ENCODE assay signal across 3 fruit fly cellular contexts in genomic region chrX:8755352-8755751, dm6.
TF ChIP-seq lines count a peak whose summit lies in the region.

No protein-coding gene starts in this region.

TF ChIP-seq in whole organism, embryonic, 481 proteins besides CTCF, POLR2A, EP300 and RAD21 (continued from another document and continues in another):
- no peak for TF ChIP-seq z (GFP tag; IDR thresholded peaks at IDR 0.05; lab: Robert Waterston, UW)
- TF ChIP-seq CG3847 (GFP tag; IDR thresholded peaks at IDR 0.05; lab: Robert Waterston, UW), result no peak
- TF ChIP-seq CG17186 (GFP tag; optimal IDR thresholded peaks at IDR 0.05; lab: Kevin White, UChicago), result no peak
- TF ChIP-seq Lim3 (GFP tag; IDR thresholded peaks at IDR 0.05; lab: Robert Waterston, UW), result no peak
- TF ChIP-seq ase (GFP tag; IDR thresholded peaks at IDR 0.05; lab: Robert Waterston, UW), result 0 out of 3 replicates have a peak, but pooled peaks have one; percentile 9
- no peak for TF ChIP-seq CG10147 (GFP tag; optimal IDR thresholded peaks at IDR 0.05; lab: Kevin White, UChicago)
- no peak for TF ChIP-seq crol (GFP tag; IDR thresholded peaks at IDR 0.05; lab: Robert Waterston, UW)
- no peak for TF ChIP-seq CG8478 (optimal IDR thresholded peaks at IDR 0.05; lab: Kevin White, UChicago)
- TF ChIP-seq ara (GFP tag; IDR thresholded peaks at IDR 0.05; lab: Robert Waterston, UW), result peak; percentile 52; the same call in 1 of the 2 replicates
- TF ChIP-seq CG18599 (GFP tag; optimal IDR thresholded peaks at IDR 0.05; lab: Kevin White, UChicago), result no peak
- TF ChIP-seq Usf (GFP tag; optimal IDR thresholded peaks at IDR 0.05; lab: Kevin White, UChicago), result no peak
- no peak for TF ChIP-seq schlank (tag; optimal IDR thresholded peaks at IDR 0.05; lab: Kevin White, UChicago)
- no peak for TF ChIP-seq CG42726 (GFP tag; IDR thresholded peaks at IDR 0.05; lab: Robert Waterston, UW; ENCODE audit: partially characterized antibody)
- TF ChIP-seq her (GFP tag; optimal IDR thresholded peaks at IDR 0.05; lab: Kevin White, UChicago), result no peak
- TF ChIP-seq CG12942 (GFP tag; optimal IDR thresholded peaks at IDR 0.05; lab: Kevin White, UChicago), result no peak
- no peak for TF ChIP-seq gro (GFP tag; optimal IDR thresholded peaks at IDR 0.05; lab: Kevin White, UChicago)
- no peak for TF ChIP-seq Doc3 (GFP tag; IDR thresholded peaks at IDR 0.05; lab: Robert Waterston, UW; ENCODE audit: partially characterized antibody)
- TF ChIP-seq Dref (GFP tag; IDR thresholded peaks at IDR 0.05; lab: Robert Waterston, UW), result no peak
- peak; percentile 1 for TF ChIP-seq chn (GFP tag; optimal IDR thresholded peaks at IDR 0.05; lab: Kevin White, UChicago)
- TF ChIP-seq h (optimal IDR thresholded peaks at IDR 0.05; lab: Kevin White, UChicago), result no peak
- TF ChIP-seq sob (GFP tag; IDR thresholded peaks at IDR 0.05; lab: Robert Waterston, UW), result no peak
- no peak for TF ChIP-seq CG9932 (GFP tag; IDR thresholded peaks at IDR 0.05; lab: Robert Waterston, UW)
- TF ChIP-seq Hey (tag; optimal IDR thresholded peaks at IDR 0.05; lab: Kevin White, UChicago), result no peak
- no peak for TF ChIP-seq en (GFP tag; optimal IDR thresholded peaks at IDR 0.05; lab: Kevin White, UChicago)
- TF ChIP-seq Mad (GFP tag; optimal IDR thresholded peaks at IDR 0.05; lab: Kevin White, UChicago), result no peak
- no peak for TF ChIP-seq tll (GFP tag; optimal IDR thresholded peaks at IDR 0.05; lab: Kevin White, UChicago)
- TF ChIP-seq CG15601 (tag; optimal IDR thresholded peaks at IDR 0.05; lab: Kevin White, UChicago), result no peak
- TF ChIP-seq sc (optimal IDR thresholded peaks at IDR 0.05; lab: Kevin White, UChicago), result no peak
- no peak for TF ChIP-seq sc (GFP tag; optimal IDR thresholded peaks at IDR 0.05; lab: Kevin White, UChicago)
- no peak for TF ChIP-seq CG17361 (GFP tag; IDR thresholded peaks at IDR 0.05; lab: Robert Waterston, UW)
- peak; percentile 50 for TF ChIP-seq Ets65A (GFP tag; lab: Kevin White, UChicago)
- no peak for TF ChIP-seq NC2β (GFP tag; optimal IDR thresholded peaks at IDR 0.05; lab: Kevin White, UChicago)
- TF ChIP-seq Nf-YA (GFP tag; IDR thresholded peaks at IDR 0.05; lab: Robert Waterston, UW), result no peak
- TF ChIP-seq CG11560 (tag; IDR thresholded peaks at IDR 0.05; lab: Robert Waterston, UW), result no peak
- TF ChIP-seq HmgZ (tag; optimal IDR thresholded peaks at IDR 0.05; lab: Kevin White, UChicago), result no peak
- TF ChIP-seq mirr (GFP tag; optimal IDR thresholded peaks at IDR 0.05; lab: Kevin White, UChicago), result no peak
- peak; percentile 44 for TF ChIP-seq gem (tag; optimal IDR thresholded peaks at IDR 0.05; lab: Kevin White, UChicago)
- no peak for TF ChIP-seq Bteb2 (GFP tag; optimal IDR thresholded peaks at IDR 0.05; lab: Kevin White, UChicago)
- no peak for TF ChIP-seq CG11456 (GFP tag; IDR thresholded peaks at IDR 0.05; lab: Robert Waterston, UW)
- TF ChIP-seq CG12299 (tag; optimal IDR thresholded peaks at IDR 0.05; lab: Kevin White, UChicago), result no peak
- peak; percentile 31 for TF ChIP-seq Chrac-16 (GFP tag; optimal IDR thresholded peaks at IDR 0.05; lab: Kevin White, UChicago)
- TF ChIP-seq CG6175 (GFP tag; IDR thresholded peaks at IDR 0.05; lab: Robert Waterston, UW), result no peak
- no peak for TF ChIP-seq p53 (GFP tag; optimal IDR thresholded peaks at IDR 0.05; lab: Kevin White, UChicago)
- peak; percentile 2 for TF ChIP-seq Blimp-1 (GFP tag; optimal IDR thresholded peaks at IDR 0.05; lab: Kevin White, UChicago)
- no peak for TF ChIP-seq CG12659 (GFP tag; optimal IDR thresholded peaks at IDR 0.05; lab: Kevin White, UChicago)
- no peak for TF ChIP-seq Bdp1 (GFP tag; optimal IDR thresholded peaks at IDR 0.05; lab: Kevin White, UChicago)
- TF ChIP-seq fd64A (GFP tag; optimal IDR thresholded peaks at IDR 0.05; lab: Kevin White, UChicago), result no peak

TF ChIP-seq in whole organism, prepupa, 60 proteins besides CTCF, POLR2A, EP300 and RAD21 (continued from another document):
- peak; percentile 78 for TF ChIP-seq CG3032 (tag; optimal IDR thresholded peaks at IDR 0.05; lab: Kevin White, UChicago)
- peak; percentile 67 for TF ChIP-seq fd59A (GFP tag; optimal IDR thresholded peaks at IDR 0.05; lab: Kevin White, UChicago)
- peak; percentile 15 for TF ChIP-seq net (GFP tag; optimal IDR thresholded peaks at IDR 0.05; lab: Kevin White, UChicago)
- TF ChIP-seq dac (GFP tag; optimal IDR thresholded peaks at IDR 0.05; lab: Kevin White, UChicago), result no peak
- peak; percentile 60 for TF ChIP-seq CG1621 (tag; optimal IDR thresholded peaks at IDR 0.05; lab: Kevin White, UChicago)
- TF ChIP-seq CG7368 (GFP tag; optimal IDR thresholded peaks at IDR 0.05; lab: Kevin White, UChicago), result peak; percentile 42
- TF ChIP-seq CG6276 (GFP tag; optimal IDR thresholded peaks at IDR 0.05; lab: Kevin White, UChicago), result peak; percentile 13
- peak; percentile 55 for TF ChIP-seq Hr4 (GFP tag; optimal IDR thresholded peaks at IDR 0.05; lab: Kevin White, UChicago)
- TF ChIP-seq Ets21C (GFP tag; optimal IDR thresholded peaks at IDR 0.05; lab: Kevin White, UChicago), result peak; percentile 34
- TF ChIP-seq cyc (GFP tag; optimal IDR thresholded peaks at IDR 0.05; lab: Kevin White, UChicago), result peak; percentile 47
- TF ChIP-seq acj6 (GFP tag; optimal IDR thresholded peaks at IDR 0.05; lab: Kevin White, UChicago), result peak; percentile 66
- TF ChIP-seq CG10669 (GFP tag; optimal IDR thresholded peaks at IDR 0.05; lab: Kevin White, UChicago), result peak; percentile 67
- peak; percentile 61 for TF ChIP-seq topi (GFP tag; optimal IDR thresholded peaks at IDR 0.05; lab: Kevin White, UChicago)
- peak; percentile 65 for TF ChIP-seq OdsH (GFP tag; optimal IDR thresholded peaks at IDR 0.05; lab: Kevin White, UChicago)
- no peak for TF ChIP-seq fd85E (GFP tag; optimal IDR thresholded peaks at IDR 0.05; lab: Kevin White, UChicago)
- peak; percentile 77 for TF ChIP-seq svp (GFP tag; lab: Kevin White, UChicago)
- TF ChIP-seq Eip78C (GFP tag; lab: Kevin White, UChicago), result peak; percentile 92
- peak; percentile 22 for TF ChIP-seq CG8319 (GFP tag; optimal IDR thresholded peaks at IDR 0.05; lab: Kevin White, UChicago)
- TF ChIP-seq Smox (GFP tag; optimal IDR thresholded peaks at IDR 0.05; lab: Kevin White, UChicago), result peak; percentile 31
- 0 out of 2 replicates have a peak, but pooled peaks have one; percentile 33 for TF ChIP-seq CG11294 (GFP tag; IDR thresholded peaks at IDR 0.05; lab: Robert Waterston, UW)
- peak; percentile 12 for TF ChIP-seq Sox102F (GFP tag; optimal IDR thresholded peaks at IDR 0.05; lab: Kevin White, UChicago)
- peak; percentile 2 for TF ChIP-seq CG6854 (GFP tag; optimal IDR thresholded peaks at IDR 0.05; lab: Kevin White, UChicago)
- TF ChIP-seq eg (GFP tag; IDR thresholded peaks at IDR 0.05; lab: Robert Waterston, UW), result peak; percentile 63
- peak; percentile 66 for TF ChIP-seq spab (GFP tag; optimal IDR thresholded peaks at IDR 0.05; lab: Kevin White, UChicago)
- TF ChIP-seq Hr38 (GFP tag; optimal IDR thresholded peaks at IDR 0.05; lab: Kevin White, UChicago), result no peak
- TF ChIP-seq Eip93F (GFP tag; optimal IDR thresholded peaks at IDR 0.05; lab: Kevin White, UChicago), result no peak
- TF ChIP-seq ss (GFP tag; optimal IDR thresholded peaks at IDR 0.05; lab: Kevin White, UChicago), result peak; percentile 78 to 92
- TF ChIP-seq vri (GFP tag; optimal IDR thresholded peaks at IDR 0.05; lab: Kevin White, UChicago), result peak; percentile 10
- TF ChIP-seq Lpt (GFP tag; optimal IDR thresholded peaks at IDR 0.05; lab: Kevin White, UChicago), result peak; percentile 32
- TF ChIP-seq CG6792 (GFP tag; optimal IDR thresholded peaks at IDR 0.05; lab: Kevin White, UChicago), result peak; percentile 62
- TF ChIP-seq CG6163 (GFP tag; IDR thresholded peaks at IDR 0.05; lab: Robert Waterston, UW), result peak; percentile 79
- peak; percentile 56 for TF ChIP-seq CG32006 (GFP tag; optimal IDR thresholded peaks at IDR 0.05; lab: Kevin White, UChicago)
- TF ChIP-seq CG10631 (GFP tag; optimal IDR thresholded peaks at IDR 0.05; lab: Kevin White, UChicago), result peak; percentile 70
- TF ChIP-seq CG3919 (GFP tag; optimal IDR thresholded peaks at IDR 0.05; lab: Kevin White, UChicago), result peak; percentile 74
- TF ChIP-seq CG6808 (GFP tag; optimal IDR thresholded peaks at IDR 0.05; lab: Kevin White, UChicago), result peak; percentile 71
- peak; percentile 53 for TF ChIP-seq CG15336 (GFP tag; IDR thresholded peaks at IDR 0.05; lab: Robert Waterston, UW)
- peak; percentile 59 for TF ChIP-seq Met (GFP tag; optimal IDR thresholded peaks at IDR 0.05; lab: Kevin White, UChicago)
- peak; percentile 31 for TF ChIP-seq CG4318 (GFP tag; optimal IDR thresholded peaks at IDR 0.05; lab: Kevin White, UChicago)
TF ChIP-seq in whole organism, prepupa: peak in this region for 54.

TF ChIP-seq in whole organism, wandering third instar larva, 38 proteins besides CTCF, POLR2A, EP300 and RAD21 (continued from another document):
- TF ChIP-seq dl (GFP tag; optimal IDR thresholded peaks at IDR 0.05; lab: Kevin White, UChicago; ENCODE audit: insufficient read depth in 1 of 2, partially characterized antibody in 2 of 2) (no peak), tai (GFP tag; optimal IDR thresholded peaks at IDR 0.05; lab: Kevin White, UChicago) (no peak), Dfd (GFP tag; optimal IDR thresholded peaks at IDR 0.05; lab: Kevin White, UChicago) (no peak), usp (GFP tag; optimal IDR thresholded peaks at IDR 0.05; lab: Kevin White, UChicago) (no peak), ey (GFP tag; optimal IDR thresholded peaks at IDR 0.05; lab: Kevin White, UChicago) (peak; percentile 64), sage (GFP tag; optimal IDR thresholded peaks at IDR 0.05; lab: Kevin White, UChicago) (no peak), Myc (optimal IDR thresholded peaks at IDR 0.05; lab: Kevin White, UChicago) (no peak), br (GFP tag; optimal IDR thresholded peaks at IDR 0.05; lab: Kevin White, UChicago) (peak; percentile 28)
